Fruit fly (Drosophila melanogaster) whole organism, wandering third instar larva: Measurements from ENCODE around the gene obst-H.

Source experiments
- CG32264 ChIP-seq: fragments of 200-800 bp; sonication (Bioruptor generic); optimal IDR thresholded peaks from 2 replicates; lab custom pipeline; 2016; ENCODE audit warnings: missing biosample characterization, missing genetic modification characterization
- Hnf4 ChIP-seq: fragments of 200-800 bp; sonication (Bioruptor generic); optimal IDR thresholded peaks from 2 replicates; lab custom pipeline; 2016; ENCODE audit warnings: missing biosample characterization, mild to moderate bottlenecking, missing genetic modification characterization
- Myc ChIP-seq: fragments of >200 bp; optimal IDR thresholded peaks from 2 replicates; lab custom pipeline; 2017
- OdsH ChIP-seq: fragments of 200-800 bp; sonication (Bioruptor generic); optimal IDR thresholded peaks from 2 replicates; lab custom pipeline; 2016; ENCODE audit warnings: missing biosample characterization, mild to moderate bottlenecking, missing genetic modification characterization
- Rel ChIP-seq, 2 experiments: fragments of 200-800 bp; sonication (Bioruptor generic) in 1 of 2; optimal IDR thresholded peaks; 2 replicates in 1 of 2; 3 replicates in 1 of 2; lab custom pipeline; 2016 to 2019; ENCODE audit warnings: mild to moderate bottlenecking in 2 of 2, missing biosample characterization in 2 of 2, missing genetic modification characterization in 2 of 2, moderate library complexity in 1 of 2
- dmrt93B ChIP-seq: fragments of 200-800 bp; sonication (Bioruptor generic); optimal IDR thresholded peaks from 2 replicates; lab custom pipeline; 2018; ENCODE audit warnings: missing biosample characterization, mild to moderate bottlenecking, missing genetic modification characterization
- fru ChIP-seq: fragments of 200-800 bp; sonication (Bioruptor generic); optimal IDR thresholded peaks from 3 replicates; lab custom pipeline; 2016; ENCODE audit warnings: missing biosample characterization, mild to moderate bottlenecking, missing genetic modification characterization
- lola ChIP-seq: fragments of >200 bp; optimal IDR thresholded peaks from 2 replicates; lab custom pipeline; 2017; ENCODE audit warnings: missing biosample characterization, missing genetic modification characterization
- pan ChIP-seq: fragments of >200 bp; optimal IDR thresholded peaks from 2 replicates; lab custom pipeline; 2017
- psq ChIP-seq: fragments of 200-800 bp; sonication (Bioruptor generic); optimal IDR thresholded peaks from 3 replicates; lab custom pipeline; 2017; ENCODE audit warnings: missing biosample characterization, mild to moderate bottlenecking, missing genetic modification characterization, moderate library complexity
- sage ChIP-seq: fragments of 200-800 bp; sonication (Bioruptor generic); optimal IDR thresholded peaks from 2 replicates; lab custom pipeline; 2016; ENCODE audit warnings: missing biosample characterization, mild to moderate bottlenecking, missing genetic modification characterization

DNA sequence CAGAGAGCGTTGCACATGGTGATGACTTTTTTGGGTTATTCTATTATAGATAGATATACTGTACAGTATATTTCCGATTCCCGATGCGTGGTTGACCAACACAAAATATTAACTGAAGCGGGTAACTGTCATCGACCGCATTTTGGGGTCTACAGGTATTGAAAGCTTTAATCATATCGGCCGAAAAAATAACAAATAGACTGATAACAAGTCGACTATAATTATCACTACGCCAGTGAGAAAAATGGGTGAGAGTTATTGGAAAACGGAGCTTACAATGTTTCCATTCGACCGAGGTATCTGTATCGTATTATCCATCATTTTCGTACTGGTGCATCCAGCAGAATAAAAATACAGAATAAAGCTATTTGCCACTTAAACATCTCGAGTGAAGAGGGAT, 10.7 kb downstream of the obst-H start:
- TF ChIP-seq sage (GFP tag; lab: Kevin White, UChicago) (no peak), Myc (lab: Kevin White, UChicago) (no peak), psq (no peak), dmrt93B (no peak), OdsH (GFP tag; lab: Kevin White, UChicago) (no peak), pan (lab: Kevin White, UChicago) (no peak), fru (GFP tag; lab: Kevin White, UChicago) (no peak), Hnf4 (GFP tag; lab: Kevin White, UChicago) (no peak), lola (GFP tag; lab: Kevin White, UChicago) (no peak), CG32264 (GFP tag; lab: Kevin White, UChicago) (no peak), Rel (GFP tag; optimal IDR thresholded peaks at IDR 0.05; lab: Kevin White, UChicago) (no peak), Rel (tag; optimal IDR thresholded peaks at IDR 0.05; lab: Kevin White, UChicago) (peak; percentile 45)
